Worm (Caenorhabditis elegans) whole organism, late embryonic: Measurements from ENCODE around the gene ZK1098.9.

ENCODE experiments used
- K02D7.2 ChIP-seq: sonication (generic microtip); optimal IDR thresholded peaks from 2 replicates; lab custom pipeline; 2017; ENCODE audit warnings: mild to moderate bottlenecking, missing genetic modification characterization, missing compliant biosample characterization
- T23F11.4 ChIP-seq: fragments of 200-800 bp; sonication (Bioruptor generic); optimal IDR thresholded peaks from 2 replicates; lab custom pipeline; 2018; ENCODE audit warnings: mild to moderate bottlenecking, missing genetic modification characterization, missing compliant biosample characterization
- Y22D7AL.16 ChIP-seq: sonication (generic microtip); optimal IDR thresholded peaks from 2 replicates; lab custom pipeline; 2016; ENCODE audit warnings: missing genetic modification characterization, missing compliant biosample characterization
- ahr-1 ChIP-seq: sonication (generic microtip); optimal IDR thresholded peaks from 2 replicates; lab custom pipeline; 2016; ENCODE audit warnings: missing genetic modification characterization, missing compliant biosample characterization
- dmd-4 ChIP-seq: sonication (generic microtip); optimal IDR thresholded peaks from 2 replicates; lab custom pipeline; 2016; ENCODE audit warnings: borderline replicate concordance, missing genetic modification characterization, missing compliant biosample characterization
- dve-1 ChIP-seq: sonication (generic microtip); optimal IDR thresholded peaks from 2 replicates; lab custom pipeline; 2017; ENCODE audit warnings: antibody characterized with exemption, mild to moderate bottlenecking, missing genetic modification characterization, missing compliant biosample characterization
- elt-2 ChIP-seq: sonication (generic microtip); optimal IDR thresholded peaks from 2 replicates; lab custom pipeline; 2016; ENCODE audit warnings: missing genetic modification reagents, missing genetic modification characterization, missing compliant biosample characterization
- elt-4 ChIP-seq: sonication (generic microtip); optimal IDR thresholded peaks from 2 replicates; lab custom pipeline; 2016; ENCODE audit warnings: missing genetic modification characterization, missing compliant biosample characterization
- gmeb-2 ChIP-seq: sonication (generic microtip); optimal IDR thresholded peaks from 2 replicates; lab custom pipeline; 2016; ENCODE audit warnings: missing genetic modification characterization, inconsistent platforms, missing compliant biosample characterization
- hlh-13 ChIP-seq: fragments of 200-800 bp; sonication (Bioruptor generic); optimal IDR thresholded peaks from 2 replicates; lab custom pipeline; 2018; ENCODE audit warnings: mild to moderate bottlenecking, missing genetic modification characterization, missing compliant biosample characterization
- lin-11 ChIP-seq: fragments of 200-800 bp; sonication (Bioruptor generic); optimal IDR thresholded peaks from 2 replicates; lab custom pipeline; 2018; ENCODE audit warnings: mild to moderate bottlenecking, missing genetic modification characterization, missing compliant biosample characterization
- nhr-11 ChIP-seq: fragments of 150-350 bp; optimal IDR thresholded peaks from 2 replicates; lab custom pipeline; 2014; ENCODE audit warnings: missing biosample characterization, missing genetic modification characterization
- pax-1 ChIP-seq: fragments of 150-350 bp; optimal IDR thresholded peaks from 2 replicates; lab custom pipeline; 2014; ENCODE audit warnings: missing biosample characterization, missing genetic modification characterization
- sox-4 ChIP-seq: sonication (generic microtip); optimal IDR thresholded peaks from 2 replicates; lab custom pipeline; 2017; ENCODE audit warnings: mild to moderate bottlenecking, missing genetic modification characterization, inconsistent platforms, missing compliant biosample characterization
- unc-42 ChIP-seq: sonication (generic microtip); optimal IDR thresholded peaks from 2 replicates; lab custom pipeline; 2016; ENCODE audit warnings: missing genotype, missing genetic modification characterization, missing compliant biosample characterization
- unc-86 ChIP-seq: sonication (generic microtip); optimal IDR thresholded peaks from 2 replicates; lab custom pipeline; 2016; ENCODE audit warnings: missing genetic modification characterization, missing compliant biosample characterization
- zip-5 ChIP-seq: sonication (generic microtip); optimal IDR thresholded peaks from 2 replicates; lab custom pipeline; 2016; ENCODE audit warnings: missing genetic modification characterization, missing compliant biosample characterization

The ZK1098.9 gene

ce11 chrIII:9585314-9585713 lies 41.1 kb downstream of the ZK1098.9 start:
- no peak for TF ChIP-seq elt-4 (tag; lab: Kevin White, UChicago)
- TF ChIP-seq unc-42 (tag; lab: Kevin White, UChicago): peak; percentile 91

- no peak for TF ChIP-seq pax-1 (tag; lab: Kevin White, UChicago)
- TF ChIP-seq unc-86 (tag; lab: Kevin White, UChicago): no peak
- TF ChIP-seq nhr-11: no peak
- peak; percentile 90 for TF ChIP-seq elt-2 (tag; lab: Kevin White, UChicago)
- no peak for TF ChIP-seq K02D7.2 (tag; lab: Kevin White, UChicago)
Measured at ce11 chrIII:9590212-9590611, 46.0 kb downstream of the ZK1098.9 start.

- TF ChIP-seq nhr-11 (no peak), Y22D7AL.16 (tag; lab: Kevin White, UChicago) (no peak), gmeb-2 (no peak), dve-1 (tag; lab: Kevin White, UChicago) (no peak), T23F11.4 (GFP tag; lab: Kevin White, UChicago) (no peak), lin-11 (tag; lab: Kevin White, UChicago) (no peak), hlh-13 (GFP tag; lab: Kevin White, UChicago) (no peak), dmd-4 (no peak), ahr-1 (tag; lab: Kevin White, UChicago) (no peak), sox-4 (tag; lab: Kevin White, UChicago) (no peak), zip-5 (tag; lab: Kevin White, UChicago) (no peak)
Measured at ce11 chrIII:9592118-9592517, 47.9 kb downstream of the ZK1098.9 start, which contains the start of gene acox-1.5. Gene acox-1.5, minus strand, starts transcription at chrIII:9592192.
